Worm (Caenorhabditis elegans) whole organism, L2 larva: ENCODE results near the gene pqn-53.

Experiments used
- C34F6.9 ChIP-seq: fragments of 150-350 bp; optimal IDR thresholded peaks from 2 replicates; lab custom pipeline; 2014; ENCODE audit warnings: missing biosample characterization, missing genetic modification characterization
- F13H6.1 ChIP-seq: sonication (generic microtip); optimal IDR thresholded peaks from 2 replicates; lab custom pipeline; 2016; ENCODE audit warnings: missing genetic modification characterization, missing compliant biosample characterization
- R02D3.7 ChIP-seq: fragments of 150-350 bp; optimal IDR thresholded peaks from 2 replicates; lab custom pipeline; 2014; ENCODE audit warnings: missing biosample characterization, missing genetic modification characterization
- Y55F3AM.14 ChIP-seq: fragments of 200-800 bp; sonication (Bioruptor generic); optimal IDR thresholded peaks from 2 replicates; lab custom pipeline; 2018; ENCODE audit warnings: mild to moderate bottlenecking, missing genetic modification characterization, missing compliant biosample characterization
- ama-1 ChIP-seq: fragments of 150-350 bp; optimal IDR thresholded peaks from 2 replicates; lab custom pipeline; 2018; ENCODE audit warnings: inconsistent platforms
- blmp-1 ChIP-seq: sonication (generic microtip); optimal IDR thresholded peaks from 2 replicates; lab custom pipeline; 2017; ENCODE audit warnings: missing genetic modification characterization, mild to moderate bottlenecking, missing compliant biosample characterization, antibody characterized with exemption, moderate library complexity; ENCODE audit not compliant: insufficient read depth
- ceh-16 ChIP-seq: fragments of 150-350 bp; optimal IDR thresholded peaks from 2 replicates; lab custom pipeline; 2014; ENCODE audit warnings: missing biosample characterization, missing genetic modification characterization
- crh-2 ChIP-seq: sonication (generic microtip); optimal IDR thresholded peaks from 2 replicates; lab custom pipeline; 2017; ENCODE audit warnings: missing biosample characterization, missing genetic modification characterization
- dmd-4 ChIP-seq: sonication (generic microtip); optimal IDR thresholded peaks from 2 replicates; lab custom pipeline; 2017; ENCODE audit warnings: missing biosample characterization, missing genetic modification characterization
- egl-27 ChIP-seq: sonication (generic microtip); optimal IDR thresholded peaks from 3 replicates; lab custom pipeline; 2017; ENCODE audit warnings: missing biosample characterization, missing genetic modification reagents, missing genetic modification characterization
- lin-11 ChIP-seq: fragments of 150-350 bp; sonication (generic microtip); optimal IDR thresholded peaks from 2 replicates; lab custom pipeline; 2014; ENCODE audit warnings: missing biosample characterization, missing genetic modification characterization, inconsistent platforms, mixed read lengths
- lin-39 ChIP-seq: fragments of 150-350 bp; optimal IDR thresholded peaks from 2 replicates; lab custom pipeline; 2014; ENCODE audit warnings: missing biosample characterization, missing genetic modification reagents, missing genetic modification characterization
- lsy-2 ChIP-seq, 2 experiments: fragments of 150-350 bp in 1 of 2; sonication (generic microtip) in 1 of 2; optimal IDR thresholded peaks; 2 replicates each; lab custom pipeline; 2014 to 2017; ENCODE audit warnings: missing biosample characterization in 2 of 2, missing genetic modification characterization in 2 of 2
- mab-5 ChIP-seq: fragments of 150-350 bp; optimal IDR thresholded peaks from 2 replicates; lab custom pipeline; 2014; ENCODE audit warnings: missing biosample characterization, missing genetic modification characterization
- mbf-1 ChIP-seq: sonication (generic microtip); optimal IDR thresholded peaks from 2 replicates; lab custom pipeline; 2017; ENCODE audit warnings: missing biosample characterization, missing genetic modification characterization
- mdl-1 ChIP-seq, 2 experiments: fragments of 150-350 bp in 1 of 2; sonication (generic microtip) in 1 of 2; optimal IDR thresholded peaks; 2 replicates each; lab custom pipeline; 2017; ENCODE audit warnings: missing biosample characterization in 2 of 2, missing genetic modification characterization in 2 of 2
- nhr-11 ChIP-seq: fragments of 150-350 bp; optimal IDR thresholded peaks from 2 replicates; lab custom pipeline; 2014; ENCODE audit warnings: missing biosample characterization, missing genetic modification characterization
- nhr-12 ChIP-seq: fragments of 150-350 bp; optimal IDR thresholded peaks from 2 replicates; lab custom pipeline; 2014; ENCODE audit warnings: missing biosample characterization, missing genetic modification characterization
- nhr-129 ChIP-seq: fragments of 150-350 bp; optimal IDR thresholded peaks from 2 replicates; lab custom pipeline; 2014; ENCODE audit warnings: missing biosample characterization, missing genetic modification characterization
- nhr-21 ChIP-seq: fragments of 150-350 bp; optimal IDR thresholded peaks from 2 replicates; lab custom pipeline; 2014; ENCODE audit warnings: missing biosample characterization, missing genetic modification characterization
- nhr-23 ChIP-seq: fragments of 150-350 bp; optimal IDR thresholded peaks from 2 replicates; lab custom pipeline; 2014; ENCODE audit warnings: missing biosample characterization, missing genetic modification reagents, missing genetic modification characterization
- nhr-77 ChIP-seq: fragments of 150-350 bp; optimal IDR thresholded peaks from 2 replicates; lab custom pipeline; 2014; ENCODE audit warnings: missing biosample characterization, missing genetic modification characterization
- peb-1 ChIP-seq: fragments of 150-350 bp; optimal IDR thresholded peaks from 2 replicates; lab custom pipeline; 2014; ENCODE audit warnings: missing biosample characterization, missing genetic modification characterization
- sem-4 ChIP-seq: fragments of 150-350 bp; optimal IDR thresholded peaks from 2 replicates; lab custom pipeline; 2014; ENCODE audit warnings: missing biosample characterization, missing genetic modification reagents, missing genetic modification characterization
- sma-3 ChIP-seq: sonication (generic microtip); optimal IDR thresholded peaks from 2 replicates; lab custom pipeline; 2016; ENCODE audit warnings: missing genetic modification reagents, missing genetic modification characterization, missing compliant biosample characterization
- sma-9 ChIP-seq, 2 experiments: fragments of 150-350 bp in 1 of 2; sonication (generic microtip) in 1 of 2; optimal IDR thresholded peaks; 2 replicates each; lab custom pipeline; 2014 to 2016; ENCODE audit warnings: missing genetic modification characterization in 2 of 2, mild to moderate bottlenecking in 1 of 2, missing biosample characterization in 1 of 2, missing compliant biosample characterization in 1 of 2, missing genetic modification reagents in 1 of 2, moderate library complexity in 1 of 2
- snpc-4 ChIP-seq: fragments of 150-350 bp; optimal IDR thresholded peaks from 2 replicates; lab custom pipeline; 2014; ENCODE audit warnings: missing biosample characterization, missing genetic modification characterization
- unc-39 ChIP-seq: fragments of 150-350 bp; optimal IDR thresholded peaks from 2 replicates; lab custom pipeline; 2014; ENCODE audit warnings: missing biosample characterization, missing genetic modification characterization
- unc-55 ChIP-seq: fragments of 150-350 bp; sonication (generic microtip); optimal IDR thresholded peaks from 3 replicates; lab custom pipeline; 2014; ENCODE audit warnings: missing biosample characterization, missing genetic modification reagents, missing genetic modification characterization
- unc-62 ChIP-seq: fragments of 150-350 bp; optimal IDR thresholded peaks from 2 replicates; lab custom pipeline; 2014; ENCODE audit warnings: missing biosample characterization, missing genetic modification reagents, missing genetic modification characterization
- zag-1 ChIP-seq: fragments of 150-350 bp; optimal IDR thresholded peaks from 2 replicates; lab custom pipeline; 2014; ENCODE audit warnings: missing biosample characterization, missing genetic modification characterization
- ztf-1 ChIP-seq: fragments of 200-800 bp; sonication (Bioruptor generic); conservative IDR thresholded peaks from 2 replicates; pipeline ENCODE4 v1.3.6; 2022; ENCODE audit warnings: missing genetic modification characterization, missing compliant biosample characterization

pqn-53 gene

DNA sequence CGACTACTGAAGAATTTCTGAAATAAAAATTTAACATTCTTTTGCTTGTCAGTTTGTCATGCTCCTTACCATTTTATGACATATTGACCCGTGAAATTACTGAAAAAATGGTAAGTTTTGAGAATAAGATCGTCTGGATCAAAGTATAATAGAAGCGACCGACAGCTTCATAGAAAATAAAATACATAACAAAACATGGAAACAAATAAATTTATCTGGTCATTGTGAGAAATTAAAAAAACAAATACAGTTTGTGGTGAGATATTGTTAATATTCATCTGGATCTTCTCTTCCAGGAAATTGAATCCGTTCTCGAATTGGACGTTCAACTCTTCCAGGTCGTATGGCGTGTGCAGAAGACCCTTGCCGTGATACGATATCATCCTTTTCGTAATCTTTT, 33.1 kb downstream of the pqn-53 start, which contains the start of gene pkc-1:
Gene pkc-1, minus strand, starts transcription at position 101 of the 400 bp plus-strand sequence.
- no peak for TF ChIP-seq lsy-2 (tag; optimal IDR thresholded peaks at IDR 0.05; lab: Kevin White, UChicago)
- TF ChIP-seq mdl-1 (tag; optimal IDR thresholded peaks at IDR 0.05; lab: Kevin White, UChicago) = no peak

DNA sequence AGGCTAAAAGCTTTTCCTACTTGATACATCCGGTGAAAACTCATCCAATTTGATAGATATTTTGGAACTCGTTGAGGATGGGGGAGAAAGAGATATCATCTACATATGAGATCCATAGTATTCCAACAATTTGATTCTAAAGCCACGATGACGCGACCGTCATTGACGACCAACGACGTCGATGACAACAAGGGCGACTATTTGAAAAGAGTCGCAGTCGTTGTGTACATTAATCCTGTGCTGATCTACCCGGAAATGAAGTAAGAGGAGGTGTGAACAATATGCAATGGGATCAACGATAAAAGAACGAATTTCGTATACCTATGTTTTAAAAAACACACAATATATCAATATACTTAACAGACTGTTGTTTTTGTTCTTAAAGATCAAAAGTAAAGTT, 37.0 kb downstream of the pqn-53 start:
- TF ChIP-seq blmp-1 (no peak), egl-27 (no peak), lsy-2 (tag; optimal IDR thresholded peaks at IDR 0.05; lab: Kevin White, UChicago) (no peak), Y55F3AM.14 (no peak), nhr-12 (tag; lab: Kevin White, UChicago) (no peak), zag-1 (tag; lab: Kevin White, UChicago) (no peak), unc-39 (tag; lab: Kevin White, UChicago) (no peak), unc-62 (GFP tag; lab: Kevin White, UChicago) (no peak), R02D3.7 (tag; lab: Kevin White, UChicago) (no peak), lin-39 (tag; lab: Kevin White, UChicago) (no peak), mbf-1 (tag; lab: Kevin White, UChicago) (no peak), nhr-129 (tag; lab: Kevin White, UChicago) (no peak), crh-2 (tag; lab: Kevin White, UChicago) (no peak), ceh-16 (no peak), mab-5 (tag; lab: Kevin White, UChicago) (no peak)

DNA sequence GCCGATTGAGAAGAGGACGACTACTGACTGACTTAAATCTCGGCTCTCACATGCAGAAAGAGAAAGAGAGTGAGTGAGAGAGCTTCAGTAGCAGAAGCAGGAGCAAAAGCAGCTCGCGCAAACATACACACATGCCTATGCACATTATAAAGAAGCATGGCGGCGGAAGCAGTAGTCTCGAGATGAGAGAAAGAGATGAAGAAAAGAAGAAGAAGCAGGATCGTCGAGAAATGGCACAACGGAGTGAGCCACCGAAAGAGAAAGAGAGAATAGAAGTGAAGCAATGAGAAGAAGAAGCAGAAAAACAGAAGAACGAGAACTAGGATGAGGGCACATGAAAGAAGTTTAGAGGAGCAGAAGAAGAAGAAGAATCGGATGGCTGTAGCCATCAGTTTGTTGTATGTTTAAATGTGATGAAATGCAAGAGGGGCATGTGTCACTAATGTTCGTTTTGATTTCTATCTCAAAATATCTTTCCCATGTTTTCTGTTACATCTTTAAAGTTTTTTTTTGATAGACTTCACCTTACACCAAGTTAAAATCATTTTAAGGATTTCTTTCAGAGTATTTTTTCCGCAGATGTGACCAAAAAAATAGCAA, 38.2 kb downstream of the pqn-53 start:
- peak; percentile 75 for TF ChIP-seq nhr-129 (tag; lab: Kevin White, UChicago)
- TF ChIP-seq lin-11 (tag; lab: Kevin White, UChicago) = peak; percentile 56
- peak; percentile 82 for TF ChIP-seq zag-1 (tag; lab: Kevin White, UChicago)
- TF ChIP-seq nhr-21 (tag; lab: Kevin White, UChicago) = no peak
- TF ChIP-seq sma-9 (GFP tag; optimal IDR thresholded peaks at IDR 0.05; lab: Kevin White, UChicago) = peak; percentile 29
- TF ChIP-seq sma-9 (tag; optimal IDR thresholded peaks at IDR 0.05; lab: Kevin White, UChicago) = no peak
- peak; percentile 61 to 77 for TF ChIP-seq mdl-1 (tag; optimal IDR thresholded peaks at IDR 0.05; lab: Kevin White, UChicago)
- peak; percentile 48 for TF ChIP-seq F13H6.1 (tag; lab: Kevin White, UChicago)
- peak; percentile 7 for TF ChIP-seq mab-5 (tag; lab: Kevin White, UChicago)
- no peak for TF ChIP-seq ztf-1 (GFP tag; lab: Robert Waterston, UW)
- TF ChIP-seq crh-2 (tag; lab: Kevin White, UChicago) = peak; percentile 41
- no peak for TF ChIP-seq nhr-11
- peak; percentile 56 for TF ChIP-seq unc-55 (GFP tag; lab: Kevin White, UChicago)
- TF ChIP-seq C34F6.9 = peak; percentile 76
- no peak for TF ChIP-seq Y55F3AM.14
- peak; percentile 15 for TF ChIP-seq snpc-4 (tag; lab: Kevin White, UChicago)
- peak in 1 of 2 experiments; percentile 56 for TF ChIP-seq lsy-2 (tag; optimal IDR thresholded peaks at IDR 0.05; lab: Kevin White, UChicago)
- no peak for TF ChIP-seq ceh-16

DNA sequence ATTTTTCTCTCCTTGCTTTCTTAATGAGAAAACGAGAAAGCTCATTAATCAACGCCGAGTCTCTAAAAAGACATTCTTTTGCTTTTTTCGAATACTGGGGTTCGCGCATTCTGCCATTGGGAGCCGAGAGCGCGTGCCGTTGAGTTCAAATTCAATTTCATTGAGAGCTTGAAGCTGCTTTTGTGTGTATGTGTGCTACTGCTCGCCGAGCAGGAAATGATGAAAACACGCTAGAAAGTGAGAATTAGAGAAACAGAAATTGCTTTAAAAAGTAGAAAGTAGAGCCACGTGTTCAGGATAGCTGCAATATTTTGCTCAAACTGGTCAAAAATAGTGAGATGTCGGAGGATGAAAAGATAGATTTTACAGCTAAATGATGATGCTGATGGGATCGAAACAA, 39.5 kb downstream of the pqn-53 start:
- TF ChIP-seq sma-3 (GFP tag; lab: Kevin White, UChicago) (no peak), nhr-23 (tag; lab: Kevin White, UChicago) (no peak), zag-1 (tag; lab: Kevin White, UChicago) (peak; percentile 46), lsy-2 (tag; optimal IDR thresholded peaks at IDR 0.05; lab: Kevin White, UChicago) (peak in 1 of 2 experiments; percentile 60), C34F6.9 (peak; percentile 58), dmd-4 (no peak), sma-9 (GFP tag; optimal IDR thresholded peaks at IDR 0.05; lab: Kevin White, UChicago) (peak; percentile 42), sma-9 (tag; optimal IDR thresholded peaks at IDR 0.05; lab: Kevin White, UChicago) (no peak), nhr-129 (tag; lab: Kevin White, UChicago) (peak; percentile 34), unc-55 (GFP tag; lab: Kevin White, UChicago) (peak; percentile 7)

DNA sequence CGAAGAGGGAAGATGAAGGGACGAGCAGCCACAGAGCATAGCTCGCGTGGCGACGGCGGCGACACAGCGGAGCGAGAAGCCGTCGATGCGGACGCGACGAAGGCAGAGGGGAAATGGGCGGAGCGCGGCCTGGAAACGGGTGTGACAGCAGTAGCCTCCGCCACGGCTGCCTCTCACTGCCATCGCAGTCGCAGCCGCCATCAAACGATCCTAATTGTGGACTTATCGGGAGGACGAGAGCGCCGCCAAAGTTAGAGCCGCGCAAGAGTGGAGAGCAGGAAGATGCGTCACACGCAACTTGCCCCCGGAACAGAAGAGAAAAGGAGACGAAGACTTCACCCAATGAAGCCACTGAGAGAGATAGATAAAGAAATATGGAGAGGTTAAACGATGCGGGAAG, 40.9 kb downstream of the pqn-53 start:
- TF ChIP-seq sem-4 (tag; lab: Kevin White, UChicago) (peak; percentile 14), mdl-1 (tag; optimal IDR thresholded peaks at IDR 0.05; lab: Kevin White, UChicago) (peak in 1 of 2 experiments; percentile 1), lin-11 (tag; lab: Kevin White, UChicago) (peak; percentile 18), ama-1 (no peak), F13H6.1 (tag; lab: Kevin White, UChicago) (peak; percentile 50), nhr-21 (tag; lab: Kevin White, UChicago) (no peak), peb-1 (no peak), Y55F3AM.14 (peak; percentile 35), lsy-2 (tag; optimal IDR thresholded peaks at IDR 0.05; lab: Kevin White, UChicago) (peak in 1 of 2 experiments; percentile 36), crh-2 (tag; lab: Kevin White, UChicago) (no peak), nhr-77 (tag; lab: Kevin White, UChicago) (no peak), sma-9 (GFP tag; optimal IDR thresholded peaks at IDR 0.05; lab: Kevin White, UChicago) (peak; percentile 16), sma-9 (tag; optimal IDR thresholded peaks at IDR 0.05; lab: Kevin White, UChicago) (no peak), zag-1 (tag; lab: Kevin White, UChicago) (peak; percentile 82), nhr-129 (tag; lab: Kevin White, UChicago) (peak; percentile 31), C34F6.9 (peak; percentile 40)
